Worm (Caenorhabditis elegans) whole organism, mixed stage, embryonic: ENCODE measurements around the gene daf-2.

Experiments used
- M03D4.4 ChIP-seq: sonication (generic microtip); optimal IDR thresholded peaks from 2 replicates; lab custom pipeline; 2017; ENCODE audit warnings: mild to moderate bottlenecking, missing genetic modification characterization, missing compliant biosample characterization
- ceh-39 ChIP-seq: fragments of 150-350 bp; optimal IDR thresholded peaks from 2 replicates; lab custom pipeline; 2014; ENCODE audit warnings: missing biosample characterization, missing genetic modification characterization
- drap-1 ChIP-seq: fragments of 200-800 bp; sonication (Bioruptor generic); optimal IDR thresholded peaks from 3 replicates; lab custom pipeline; 2018; ENCODE audit warnings: mild to moderate bottlenecking, missing genetic modification characterization, missing compliant biosample characterization
- elt-1 ChIP-seq: sonication (generic microtip); optimal IDR thresholded peaks from 2 replicates; lab custom pipeline; 2017; ENCODE audit warnings: missing genetic modification characterization, mild to moderate bottlenecking, missing compliant biosample characterization, antibody characterized with exemption, moderate library complexity, borderline replicate concordance; ENCODE audit not compliant: insufficient read depth
- elt-3 ChIP-seq: fragments of 150-350 bp; optimal IDR thresholded peaks from 2 replicates; lab custom pipeline; 2014; ENCODE audit warnings: missing biosample characterization, missing genetic modification characterization
- lin-13 ChIP-seq: fragments of 150-350 bp; optimal IDR thresholded peaks from 2 replicates; lab custom pipeline; 2014; ENCODE audit warnings: missing biosample characterization, missing genetic modification characterization
- lsy-2 ChIP-seq: fragments of 150-350 bp; optimal IDR thresholded peaks from 2 replicates; lab custom pipeline; 2014; ENCODE audit warnings: missing biosample characterization, missing genetic modification characterization
- nhr-12 ChIP-seq: fragments of 150-350 bp; optimal IDR thresholded peaks from 2 replicates; lab custom pipeline; 2014; ENCODE audit warnings: missing biosample characterization, missing genetic modification characterization
- nhr-237 ChIP-seq: fragments of 150-350 bp; optimal IDR thresholded peaks from 2 replicates; lab custom pipeline; 2014; ENCODE audit warnings: missing biosample characterization, missing genetic modification characterization
- nhr-28 ChIP-seq: fragments of 150-350 bp; optimal IDR thresholded peaks from 2 replicates; lab custom pipeline; 2014; ENCODE audit warnings: missing biosample characterization, missing genetic modification characterization
- nhr-76 ChIP-seq: sonication (generic microtip); optimal IDR thresholded peaks from 2 replicates; lab custom pipeline; 2017; ENCODE audit warnings: missing biosample characterization, missing genetic modification characterization
- pha-4 ChIP-seq: fragments of 150-350 bp; optimal IDR thresholded peaks from 2 replicates; lab custom pipeline; 2018; ENCODE audit warnings: missing biosample characterization, missing genetic modification reagents, missing genetic modification characterization
- snpc-4 ChIP-seq: fragments of 150-350 bp; optimal IDR thresholded peaks from 2 replicates; lab custom pipeline; 2014; ENCODE audit warnings: missing biosample characterization, missing genetic modification characterization

ce11 chrIII:2946626-2947168 is 93.9 kb downstream of the daf-2 start, which contains the start of gene H05C05.1:
- TF ChIP-seq snpc-4 (tag; lab: Kevin White, UChicago) (no peak), lsy-2 (tag; lab: Kevin White, UChicago) (no peak), nhr-237 (tag; lab: Kevin White, UChicago) (no peak), elt-3 (no peak), nhr-12 (tag; lab: Kevin White, UChicago) (no peak), ceh-39 (tag; lab: Kevin White, UChicago) (no peak), elt-1 (tag; lab: Kevin White, UChicago) (no peak), nhr-28 (tag; lab: Kevin White, UChicago) (no peak), M03D4.4 (tag; lab: Kevin White, UChicago) (no peak), nhr-76 (tag; lab: Kevin White, UChicago) (no peak), drap-1 (GFP tag; lab: Kevin White, UChicago) (no peak), pha-4 (tag; lab: Kevin White, UChicago) (no peak), lin-13 (tag; lab: Kevin White, UChicago) (no peak)
